Worm (Caenorhabditis elegans) whole organism, mixed stage, embryonic: ENCODE results near the gene Y73F8A.35.

ENCODE experiments used
- bed-3 ChIP-seq: fragments of 200-800 bp; sonication (Bioruptor generic); optimal IDR thresholded peaks from 3 replicates; lab custom pipeline; 2018; ENCODE audit warnings: mild to moderate bottlenecking, missing genetic modification characterization, moderate library complexity, missing compliant biosample characterization
- ces-1 ChIP-seq: fragments of 150-350 bp; optimal IDR thresholded peaks from 2 replicates; lab custom pipeline; 2014; ENCODE audit warnings: missing biosample characterization, missing genetic modification reagents, missing genetic modification characterization
- lin-13 ChIP-seq: fragments of 150-350 bp; optimal IDR thresholded peaks from 2 replicates; lab custom pipeline; 2014; ENCODE audit warnings: missing biosample characterization, missing genetic modification characterization
- nhr-2 ChIP-seq: fragments of 150-350 bp; optimal IDR thresholded peaks from 2 replicates; lab custom pipeline; 2014; ENCODE audit warnings: missing biosample characterization, missing genetic modification characterization
- nhr-237 ChIP-seq: fragments of 150-350 bp; optimal IDR thresholded peaks from 2 replicates; lab custom pipeline; 2014; ENCODE audit warnings: missing biosample characterization, missing genetic modification characterization
- pha-4 ChIP-seq: fragments of 150-350 bp; optimal IDR thresholded peaks from 2 replicates; lab custom pipeline; 2018; ENCODE audit warnings: missing biosample characterization, missing genetic modification reagents, missing genetic modification characterization
- unc-39 ChIP-seq: fragments of 150-350 bp; optimal IDR thresholded peaks from 2 replicates; lab custom pipeline; 2014; ENCODE audit warnings: missing biosample characterization, missing genetic modification characterization
- unc-62 ChIP-seq: fragments of 150-350 bp; optimal IDR thresholded peaks from 2 replicates; lab custom pipeline; 2014; ENCODE audit warnings: missing biosample characterization, missing genetic modification reagents, missing genetic modification characterization
- ztf-11 ChIP-seq: fragments of 150-350 bp; optimal IDR thresholded peaks from 2 replicates; lab custom pipeline; 2014; ENCODE audit warnings: missing biosample characterization, missing genetic modification characterization

DNA sequence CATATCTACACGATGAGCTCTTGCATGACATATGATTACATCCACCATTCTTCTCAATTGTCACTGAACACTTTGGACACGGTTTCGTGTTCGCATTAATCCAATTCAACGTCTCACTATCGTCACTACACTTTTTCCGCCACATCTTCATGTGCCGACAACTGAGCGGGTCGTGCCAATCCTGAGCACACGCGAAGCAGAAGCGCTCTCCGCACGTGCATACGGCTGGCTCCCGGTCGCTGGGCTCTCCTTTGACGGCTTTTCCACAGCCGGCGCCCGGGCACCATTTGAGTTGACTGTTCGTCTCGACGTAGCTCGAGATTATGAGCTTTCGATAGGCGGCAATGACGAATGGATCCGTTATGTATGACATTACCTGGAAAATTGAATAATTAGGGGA is 14.0 kb downstream of the Y73F8A.35 start:
- no peak for TF ChIP-seq ztf-11 (tag; lab: Kevin White, UChicago)
- no peak for TF ChIP-seq nhr-2 (tag; lab: Kevin White, UChicago)
- TF ChIP-seq unc-62 (GFP tag; lab: Kevin White, UChicago) = no peak
- no peak for TF ChIP-seq unc-39 (tag; lab: Kevin White, UChicago)
- TF ChIP-seq lin-13 (tag; lab: Kevin White, UChicago) = no peak
- no peak for TF ChIP-seq ces-1 (GFP tag; lab: Kevin White, UChicago)
- TF ChIP-seq nhr-237 (tag; lab: Kevin White, UChicago) = no peak
- no peak for TF ChIP-seq pha-4 (tag; lab: Kevin White, UChicago)
- TF ChIP-seq bed-3 = no peak
